Worm (Caenorhabditis elegans): ENCODE measurements around the gene osm-6.

osm-6 gene

ce11 chrV:11899149-11899548, 28.1 kb downstream of the osm-6 start, which contains the start of gene sma-1:
Gene sma-1, plus strand, starts transcription at chrV:11899449.
- TF ChIP-seq arid-1 (GFP tag; conservative IDR thresholded peaks at IDR 0.05) = no peak
- no peak for TF ChIP-seq lin-1 (GFP tag; IDR thresholded peaks at IDR 0.05)
- no peak for TF ChIP-seq duxl-1 (tag; optimal IDR thresholded peaks at IDR 0.05; ENCODE audit: poor library complexity)
- TF ChIP-seq ceh-32 (tag; optimal IDR thresholded peaks at IDR 0.05; ENCODE audit: poor library complexity) = no peak
- TF ChIP-seq Y105C5A.15 (GFP tag; IDR thresholded peaks at IDR 0.05) = no peak
- TF ChIP-seq madf-9 (GFP tag; conservative IDR thresholded peaks at IDR 0.05) = no peak
- TF ChIP-seq nhr-6 (tag; optimal IDR thresholded peaks at IDR 0.05) = no peak
- TF ChIP-seq lin-38 (GFP tag; IDR thresholded peaks at IDR 0.05) = no peak
- no peak for TF ChIP-seq F26F4.8 (GFP tag; conservative IDR thresholded peaks at IDR 0.05)

ce11 chrV:11897604-11898003, 29.6 kb downstream of the osm-6 start:
- TF ChIP-seq nhr-28 (tag; optimal IDR thresholded peaks at IDR 0.05) (no peak), ama-1 (optimal IDR thresholded peaks at IDR 0.05) (no peak), lin-13 (GFP tag; optimal IDR thresholded peaks at IDR 0.05) (no peak), lin-39 (tag; optimal IDR thresholded peaks at IDR 0.05) (no peak), jun-1 (tag; optimal IDR thresholded peaks at IDR 0.05) (no peak), lir-3 (tag; optimal IDR thresholded peaks at IDR 0.05) (no peak), F49E8.2 (tag; optimal IDR thresholded peaks at IDR 0.05; ENCODE audit: borderline replicate concordance) (no peak), set-16 (GFP tag; IDR thresholded peaks at IDR 0.05) (no peak), ceh-32 (tag; optimal IDR thresholded peaks at IDR 0.05; ENCODE audit: poor library complexity) (no peak), skn-1 (tag; optimal IDR thresholded peaks at IDR 0.05) (no peak), nhr-48 (tag; optimal IDR thresholded peaks at IDR 0.05) (no peak), Y75B8A.6 (GFP tag; IDR thresholded peaks at IDR 0.05) (no peak), Y5F2A.4 (GFP tag; optimal IDR thresholded peaks at IDR 0.05) (no peak), nhr-237 (tag; optimal IDR thresholded peaks at IDR 0.05) (no peak), egl-43 (GFP tag; IDR thresholded peaks at IDR 0.05) (no peak), tra-1 (GFP tag; IDR thresholded peaks at IDR 0.05) (no peak)

DNA sequence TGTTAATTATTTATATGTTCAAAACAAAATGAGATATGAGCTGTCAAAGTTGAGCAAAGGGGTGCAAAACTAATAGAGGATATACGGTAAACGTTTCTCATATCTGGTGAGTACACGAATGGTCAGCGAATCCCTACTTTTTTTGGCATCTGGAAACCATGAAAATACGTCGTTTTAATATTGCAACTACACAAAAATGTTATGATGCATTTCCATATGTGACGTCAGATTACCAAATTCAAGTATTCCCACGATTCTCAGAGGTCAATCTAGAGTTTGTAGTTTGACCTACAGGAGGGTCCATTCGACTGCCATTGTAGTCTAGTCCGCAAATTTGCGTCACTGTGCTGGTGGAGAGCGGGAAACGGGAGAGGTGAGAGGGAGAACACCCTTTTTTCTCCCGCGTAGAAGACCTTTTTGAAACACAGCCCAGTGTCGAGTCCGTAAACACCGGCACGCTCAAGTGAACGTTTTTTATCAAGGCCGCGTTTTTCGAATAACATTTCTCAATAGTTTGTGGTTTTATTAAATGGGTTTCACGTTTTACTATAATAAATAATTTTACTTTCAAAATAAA, 30.8 kb downstream of the osm-6 start:
- no peak for TF ChIP-seq madf-9 (GFP tag; conservative IDR thresholded peaks at IDR 0.05)
- TF ChIP-seq aly-2 (tag; optimal IDR thresholded peaks at IDR 0.05) = no peak
- no peak for TF ChIP-seq unc-39 (tag; optimal IDR thresholded peaks at IDR 0.05)
- no peak for TF ChIP-seq nhr-42 (GFP tag; IDR thresholded peaks at IDR 0.05)
- peak; percentile 45; the same call in 1 of the 2 replicates for TF ChIP-seq dmd-6 (GFP tag; IDR thresholded peaks at IDR 0.05)
- 0 out of 2 replicates have a peak, but pooled peaks have one; percentile 24 for TF ChIP-seq tra-1 (GFP tag; IDR thresholded peaks at IDR 0.05)
- TF ChIP-seq snpc-4 (tag; optimal IDR thresholded peaks at IDR 0.05) = no peak
- TF ChIP-seq nhr-10 (tag; optimal IDR thresholded peaks at IDR 0.05) = no peak
- TF ChIP-seq zip-11 (GFP tag; IDR thresholded peaks at IDR 0.05) = no peak
- no peak for TF ChIP-seq ces-1 (GFP tag; optimal IDR thresholded peaks at IDR 0.05)
- TF ChIP-seq F49E8.2 (tag; optimal IDR thresholded peaks at IDR 0.05; ENCODE audit: borderline replicate concordance) = no peak
- TF ChIP-seq aha-1 (tag) = peak; percentile 89
- TF ChIP-seq lin-39 (tag; optimal IDR thresholded peaks at IDR 0.05) = no peak
- TF ChIP-seq php-3 (GFP tag; IDR thresholded peaks at IDR 0.05) = no peak
- no peak for TF ChIP-seq hif-1 (tag; optimal IDR thresholded peaks at IDR 0.05)
- TF ChIP-seq dve-1 (tag; optimal IDR thresholded peaks at IDR 0.05; ENCODE audit: insufficient read depth) = peak; percentile 54
- no peak for TF ChIP-seq F10B5.3 (tag; optimal IDR thresholded peaks at IDR 0.05)
- no peak for TF ChIP-seq daf-12 (tag; optimal IDR thresholded peaks at IDR 0.05)
- peak; percentile 34 for TF ChIP-seq nhr-6 (tag; optimal IDR thresholded peaks at IDR 0.05)
- TF ChIP-seq daf-19 (GFP tag; conservative IDR thresholded peaks at IDR 0.05) = no peak
- no peak for TF ChIP-seq lin-29 (GFP tag; IDR thresholded peaks at IDR 0.05)
- TF ChIP-seq nhr-48 (tag; optimal IDR thresholded peaks at IDR 0.05) = no peak
- no peak for TF ChIP-seq nhr-41 (GFP tag; IDR thresholded peaks at IDR 0.05)
- no peak for TF ChIP-seq lir-3 (tag; optimal IDR thresholded peaks at IDR 0.05)
- TF ChIP-seq snpc-1.2 (GFP tag; IDR thresholded peaks at IDR 0.05) = no peak
- no peak for TF ChIP-seq egl-27 (tag; optimal IDR thresholded peaks at IDR 0.05)
- no peak for TF ChIP-seq mxl-2 (GFP tag; conservative IDR thresholded peaks at IDR 0.05)
- TF ChIP-seq mdl-1 (tag; optimal IDR thresholded peaks at IDR 0.05) = no peak
- TF ChIP-seq sdz-12 (GFP tag; optimal IDR thresholded peaks at IDR 0.05) = no peak
- TF ChIP-seq dmd-9 (GFP tag; IDR thresholded peaks at IDR 0.05) = 0 out of 2 replicates have a peak, but pooled peaks have one; percentile 29
- TF ChIP-seq lim-7 (GFP tag; IDR thresholded peaks at IDR 0.05) = no peak

Measured in whole organism, L4 larva.